Fruit fly (Drosophila melanogaster) whole organism, wandering third instar larva: Measurements from ENCODE around the gene epsilonCOP.

Experiments used
- Abd-B ChIP-seq: fragments of >200 bp; optimal IDR thresholded peaks from 2 replicates; lab custom pipeline; 2017; ENCODE audit warnings: missing biosample characterization, missing genetic modification characterization
- GATAd ChIP-seq: sonication (Bioruptor generic); optimal IDR thresholded peaks from 2 replicates; lab custom pipeline; 2016; ENCODE audit warnings: missing biosample characterization, missing genetic modification characterization
- HLH106 ChIP-seq: fragments of 200-800 bp; optimal IDR thresholded peaks from 3 replicates; lab custom pipeline; 2019; ENCODE audit warnings: missing biosample characterization, mild to moderate bottlenecking, missing genetic modification characterization, moderate library complexity
- Hr83 ChIP-seq: fragments of 200-300 bp; sonication (Bioruptor generic); optimal IDR thresholded peaks from 2 replicates; lab custom pipeline; 2016; ENCODE audit warnings: missing biosample characterization, mild to moderate bottlenecking, missing genetic modification characterization, moderate library complexity; ENCODE audit not compliant: poor library complexity, severe bottlenecking
- h ChIP-seq: fragments of 200-800 bp; sonication (Bioruptor generic); optimal IDR thresholded peaks from 3 replicates; lab custom pipeline; 2016; ENCODE audit warnings: missing biosample characterization, mild to moderate bottlenecking, missing genetic modification characterization
- sv ChIP-seq: fragments of 200-800 bp; sonication (Bioruptor generic); optimal IDR thresholded peaks from 3 replicates; lab custom pipeline; 2016; ENCODE audit warnings: missing biosample characterization, missing genetic modification characterization
- usp ChIP-seq: fragments of >200 bp; optimal IDR thresholded peaks from 2 replicates; lab custom pipeline; 2017; ENCODE audit warnings: missing biosample characterization, missing genetic modification characterization

DNA sequence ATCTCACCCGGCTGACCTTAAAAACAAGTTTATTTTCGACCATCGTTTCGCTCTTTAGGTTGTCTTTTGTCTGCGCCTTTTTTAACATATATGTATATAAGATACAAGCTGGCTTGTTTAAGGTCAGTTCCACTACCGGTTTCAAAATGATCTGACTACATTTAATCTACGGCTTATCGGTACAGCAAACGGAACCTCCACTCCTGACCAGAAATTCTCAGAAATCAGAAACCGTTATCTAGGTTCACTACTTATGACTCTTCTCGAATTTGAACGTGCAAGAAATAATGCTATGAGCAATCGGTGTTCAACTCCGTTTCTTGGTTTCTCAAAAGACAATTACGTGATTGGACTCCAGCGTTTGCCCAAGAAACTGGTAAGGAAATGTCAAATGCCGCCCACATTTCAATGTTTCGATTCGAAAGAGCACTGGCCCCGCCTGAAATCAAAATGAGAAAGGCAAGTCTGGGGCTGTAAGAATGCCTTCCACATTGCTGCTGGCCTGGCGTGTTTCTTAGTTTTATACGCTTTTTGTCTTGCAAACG is 18.7 kb upstream of the epsilonCOP start:
- no peak for TF ChIP-seq GATAd
- TF ChIP-seq h (GFP tag; lab: Kevin White, UChicago) = no peak
- no peak for TF ChIP-seq Abd-B (GFP tag; lab: Kevin White, UChicago)
- no peak for TF ChIP-seq usp
- TF ChIP-seq sv (GFP tag; lab: Kevin White, UChicago) = no peak
- no peak for TF ChIP-seq Hr83
- no peak for TF ChIP-seq HLH106 (tag; lab: Kevin White, UChicago)
